Fruit fly (Drosophila melanogaster) whole organism: ENCODE data around the gene CG8757.

Experiments
- CG8478 ChIP-seq: fragments of >200 bp; optimal IDR thresholded peaks from 2 replicates; lab custom pipeline; 2018; ENCODE audit warnings: inconsistent platforms
- EcR ChIP-seq, 2 experiments: fragments of >200 bp; optimal IDR thresholded peaks; 2 replicates each; lab custom pipeline; 2017; ENCODE audit warnings: missing biosample characterization in 2 of 2, missing genetic modification characterization in 2 of 2, missing genetic modification reagents in 2 of 2
- psq ChIP-seq: fragments of >200 bp; optimal IDR thresholded peaks from 2 replicates; lab custom pipeline; 2017

- TF ChIP-seq CG8478 (no peak), psq (no peak), EcR (GFP tag; optimal IDR thresholded peaks at IDR 0.05; lab: Kevin White, UChicago) (no peak)
Measured at dm6 chr3L:13876967-13877366, 34.9 kb upstream of the CG8757 start.
